Worm (Caenorhabditis elegans) whole organism, late embryonic: ENCODE data around the gene Y71H2AM.6.

Experiments
- C38D4.7 ChIP-seq: fragments of 200-800 bp; sonication (Bioruptor generic); optimal IDR thresholded peaks from 2 replicates; lab custom pipeline; 2018; ENCODE audit warnings: mild to moderate bottlenecking, missing genetic modification characterization, moderate library complexity, missing compliant biosample characterization
- ama-1 ChIP-seq: fragments of 150-350 bp; optimal IDR thresholded peaks from 2 replicates; lab custom pipeline; 2014
- ceh-18 ChIP-seq: sonication (generic microtip); optimal IDR thresholded peaks from 2 replicates; lab custom pipeline; 2016; ENCODE audit warnings: missing genetic modification characterization, missing compliant biosample characterization
- ceh-22 ChIP-seq: sonication (generic microtip); optimal IDR thresholded peaks from 2 replicates; lab custom pipeline; 2017; ENCODE audit warnings: missing biosample characterization, missing genetic modification characterization
- ceh-48 ChIP-seq: sonication (generic microtip); optimal IDR thresholded peaks from 2 replicates; lab custom pipeline; 2016; ENCODE audit warnings: missing genetic modification characterization, inconsistent platforms, missing compliant biosample characterization
- ceh-6 ChIP-seq: fragments of 200-800 bp; sonication (Bioruptor generic); optimal IDR thresholded peaks from 2 replicates; lab custom pipeline; 2018; ENCODE audit warnings: mild to moderate bottlenecking, missing genetic modification characterization, missing compliant biosample characterization
- fkh-10 ChIP-seq: fragments of 150-350 bp; optimal IDR thresholded peaks from 2 replicates; lab custom pipeline; 2014; ENCODE audit warnings: missing biosample characterization, missing genetic modification reagents, missing genetic modification characterization
- hlh-13 ChIP-seq: fragments of 200-800 bp; sonication (Bioruptor generic); optimal IDR thresholded peaks from 2 replicates; lab custom pipeline; 2018; ENCODE audit warnings: mild to moderate bottlenecking, missing genetic modification characterization, missing compliant biosample characterization
- nfya-1 ChIP-seq: sonication (generic microtip); optimal IDR thresholded peaks from 2 replicates; lab custom pipeline; 2017; ENCODE audit warnings: missing genetic modification characterization, mild to moderate bottlenecking, missing compliant biosample characterization, antibody characterized with exemption, moderate library complexity
- nhr-11 ChIP-seq: fragments of 150-350 bp; optimal IDR thresholded peaks from 2 replicates; lab custom pipeline; 2014; ENCODE audit warnings: missing biosample characterization, missing genetic modification characterization
- pha-4 ChIP-seq: fragments of 150-350 bp; optimal IDR thresholded peaks from 2 replicates; lab custom pipeline; 2018; ENCODE audit warnings: missing biosample characterization, missing genetic modification reagents, missing genetic modification characterization
- unc-42 ChIP-seq: sonication (generic microtip); optimal IDR thresholded peaks from 2 replicates; lab custom pipeline; 2016; ENCODE audit warnings: missing genotype, missing genetic modification characterization, missing compliant biosample characterization
- unc-55 ChIP-seq: sonication (generic microtip); optimal IDR thresholded peaks from 2 replicates; lab custom pipeline; 2017; ENCODE audit warnings: missing biosample characterization, missing genetic modification reagents, missing genetic modification characterization

DNA sequence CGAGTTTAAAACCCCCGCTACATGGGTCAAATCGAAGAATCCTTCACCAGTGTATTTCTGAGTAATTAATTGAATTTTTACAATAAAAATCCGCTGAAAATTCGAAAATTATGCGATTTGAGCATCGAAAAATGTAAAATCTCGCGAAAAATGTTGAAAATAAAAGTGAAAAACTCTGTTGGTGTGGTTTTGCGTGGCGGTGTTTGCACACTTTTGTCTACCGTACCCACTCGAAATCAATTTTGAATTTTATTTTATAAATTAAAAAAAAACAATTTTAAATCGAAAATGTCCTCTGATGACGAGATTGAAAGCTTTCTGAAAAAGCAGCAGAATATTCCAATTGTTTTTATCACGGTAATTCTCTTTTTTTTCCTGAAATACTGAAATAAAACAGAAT is at the start of gene Y71H2AM.6:
- TF ChIP-seq pha-4 (tag; lab: Kevin White, UChicago), result no peak
- TF ChIP-seq fkh-10 (GFP tag; lab: Kevin White, UChicago), result no peak
- TF ChIP-seq ceh-22, result no peak
- no peak for TF ChIP-seq ama-1 (lab: Kevin White, UChicago)
- no peak for TF ChIP-seq nhr-11 (tag; lab: Kevin White, UChicago)
- no peak for TF ChIP-seq ceh-48 (tag; lab: Kevin White, UChicago)
- no peak for TF ChIP-seq C38D4.7 (GFP tag; lab: Kevin White, UChicago)
- TF ChIP-seq ceh-6 (GFP tag; lab: Kevin White, UChicago), result no peak
- peak; percentile 15 for TF ChIP-seq nfya-1 (tag; lab: Kevin White, UChicago)
- TF ChIP-seq hlh-13 (GFP tag; lab: Kevin White, UChicago), result no peak
- TF ChIP-seq ceh-18 (tag; lab: Kevin White, UChicago), result no peak
- TF ChIP-seq unc-55 (GFP tag; lab: Kevin White, UChicago), result no peak
- no peak for TF ChIP-seq unc-42 (tag; lab: Kevin White, UChicago)
